Worm (Caenorhabditis elegans) whole organism, midembryonic: ENCODE measurements around the gene F16G10.9.

Source experiments
- T22C8.4 ChIP-seq: fragments of 200-800 bp; sonication (Bioruptor generic); IDR thresholded peaks from 2 replicates; pipeline ENCODE4 v1.3.6; 2022; ENCODE audit warnings: missing genetic modification characterization, missing compliant biosample characterization
- klf-2 ChIP-seq: fragments of 200-800 bp; sonication (Bioruptor generic); conservative IDR thresholded peaks from 2 replicates; pipeline ENCODE4 v1.3.6; 2022; ENCODE audit warnings: missing genetic modification reagents, missing genetic modification characterization, missing compliant biosample characterization
- ztf-23 ChIP-seq: fragments of 200-800 bp; sonication (Bioruptor generic); IDR thresholded peaks from 2 replicates; pipeline ENCODE4 v1.3.6; 2022; ENCODE audit warnings: missing genetic modification reagents, missing genetic modification characterization, missing compliant biosample characterization

DNA sequence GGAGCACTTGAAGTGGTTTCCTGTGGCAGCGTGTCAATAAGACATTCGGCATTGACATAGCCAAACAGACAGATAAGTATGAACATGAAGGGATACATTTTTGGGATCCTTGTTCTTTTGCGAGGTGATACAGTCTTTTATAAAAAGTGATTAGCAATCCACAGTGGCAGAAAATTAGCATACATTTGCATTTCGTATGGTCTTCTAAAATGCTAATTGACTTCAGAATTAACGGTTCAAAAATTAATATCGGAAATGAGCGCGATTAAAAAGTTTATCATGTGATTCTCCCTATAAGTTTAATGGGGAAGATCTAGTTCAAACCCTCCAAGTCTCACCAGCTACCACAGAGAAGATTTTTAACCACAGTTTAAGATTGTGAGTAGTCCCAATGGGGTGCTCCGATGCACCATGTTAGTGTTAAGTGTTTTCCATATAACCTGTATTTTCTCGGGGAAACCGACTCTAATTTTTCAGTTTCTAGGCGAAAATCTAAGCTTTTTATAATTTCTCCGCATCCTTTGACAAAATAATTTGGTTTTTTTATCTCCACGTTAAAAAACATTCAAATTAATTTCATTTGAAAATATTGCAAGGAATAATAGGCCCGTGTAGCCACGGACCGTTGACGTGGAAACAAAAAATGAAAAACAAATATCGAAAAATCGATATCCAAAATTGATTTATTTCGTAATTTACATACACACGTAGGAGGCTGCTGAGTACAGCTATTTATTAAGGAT, 18.6 kb downstream of the F16G10.9 start, which contains the start of the genes F43C11.12 and F16G10.5:
- TF ChIP-seq klf-2 (GFP tag; lab: Robert Waterston, UW) (no peak), ztf-23 (GFP tag; lab: Robert Waterston, UW) (no peak), T22C8.4 (GFP tag; lab: Robert Waterston, UW) (no peak)
